Fruit fly (Drosophila melanogaster) whole organism, embryonic: Measurements from ENCODE around the gene CG9107.
A peak's percentile ranks its signal among the peaks of the same experiment; 100 is the strongest.

Experiments
- ATbp ChIP-seq: fragments of 200-800 bp; sonication (Bioruptor generic); optimal IDR thresholded peaks from 2 replicates; lab custom pipeline; 2017; ENCODE audit warnings: missing biosample characterization, mild to moderate bottlenecking, missing genetic modification characterization, missing genetic modification reagents
- Antp ChIP-seq: fragments of 200-800 bp; sonication (Bioruptor generic); optimal IDR thresholded peaks from 3 replicates; lab custom pipeline; 2016; ENCODE audit warnings: missing biosample characterization, missing genetic modification characterization
- Atf3 ChIP-seq: fragments of 200-800 bp; sonication (Bioruptor generic); optimal IDR thresholded peaks from 3 replicates; lab custom pipeline; 2016; ENCODE audit warnings: missing biosample characterization, missing genetic modification characterization
- B-H1 ChIP-seq: fragments of 200-800 bp; sonication (Bioruptor generic); IDR thresholded peaks from 3 replicates; pipeline ENCODE4 v1.3.6; 2022; ENCODE audit warnings: missing biosample characterization, missing genetic modification characterization
- B-H2 ChIP-seq: fragments of 200-800 bp; sonication (Bioruptor generic); optimal IDR thresholded peaks from 2 replicates; lab custom pipeline; 2018; ENCODE audit warnings: missing biosample characterization, mild to moderate bottlenecking, missing genetic modification characterization
- Bdp1 ChIP-seq: fragments of 200-800 bp; sonication (Bioruptor generic); optimal IDR thresholded peaks from 3 replicates; lab custom pipeline; 2016; ENCODE audit warnings: missing biosample characterization, missing genetic modification characterization
- BtbVII ChIP-seq: fragments of 200-800 bp; sonication (Bioruptor generic); optimal IDR thresholded peaks from 3 replicates; lab custom pipeline; 2017; ENCODE audit warnings: missing biosample characterization, mild to moderate bottlenecking, missing genetic modification characterization
- CG10209 ChIP-seq: fragments of 200-800 bp; sonication (Bioruptor generic); optimal IDR thresholded peaks from 3 replicates; lab custom pipeline; 2017; ENCODE audit warnings: missing biosample characterization, mild to moderate bottlenecking, missing genetic modification characterization, missing genetic modification reagents
- CG10267 ChIP-seq: fragments of 200-800 bp; sonication (Bioruptor generic); optimal IDR thresholded peaks from 2 replicates; lab custom pipeline; 2018; ENCODE audit warnings: missing biosample characterization, mild to moderate bottlenecking, missing genetic modification characterization, moderate library complexity
- CG11695 ChIP-seq: fragments of 200-800 bp; sonication (Bioruptor generic); IDR thresholded peaks from 3 replicates; pipeline ENCODE4 v1.3.6; 2022; ENCODE audit warnings: missing biosample characterization, missing genetic modification characterization
- CG12071 ChIP-seq: fragments of 200-800 bp; sonication (Bioruptor generic); optimal IDR thresholded peaks from 3 replicates; lab custom pipeline; 2018; ENCODE audit warnings: missing biosample characterization, mild to moderate bottlenecking, missing genetic modification characterization
- CG12744 ChIP-seq: fragments of 200-800 bp; sonication (Bioruptor generic); optimal IDR thresholded peaks from 2 replicates; lab custom pipeline; 2016; ENCODE audit warnings: missing biosample characterization, missing genetic modification characterization
- CG15073 ChIP-seq: fragments of 200-800 bp; sonication (Bioruptor generic); optimal IDR thresholded peaks from 2 replicates; lab custom pipeline; 2016; ENCODE audit warnings: missing biosample characterization, missing genetic modification characterization
- CG17359 ChIP-seq: fragments of 200-800 bp; sonication (Bioruptor generic); optimal IDR thresholded peaks from 3 replicates; lab custom pipeline; 2018; ENCODE audit warnings: missing biosample characterization, mild to moderate bottlenecking, missing genetic modification characterization, moderate library complexity
- CG17829 ChIP-seq: fragments of 200-800 bp; optimal IDR thresholded peaks from 2 replicates; lab custom pipeline; 2019; ENCODE audit warnings: missing biosample characterization, mild to moderate bottlenecking, missing genetic modification characterization, moderate library complexity
- CG17912 ChIP-seq: fragments of 200-800 bp; sonication (Bioruptor generic); optimal IDR thresholded peaks from 2 replicates; lab custom pipeline; 2018; ENCODE audit warnings: missing biosample characterization, mild to moderate bottlenecking, missing genetic modification characterization
- CG18619 ChIP-seq: fragments of 200-800 bp; sonication (Bioruptor generic); optimal IDR thresholded peaks from 3 replicates; lab custom pipeline; 2017; ENCODE audit warnings: missing biosample characterization, mild to moderate bottlenecking, missing genetic modification characterization
- CG31224 ChIP-seq: fragments of 200-800 bp; sonication (Bioruptor generic); IDR thresholded peaks from 2 replicates; pipeline ENCODE4 v1.3.6; 2022; ENCODE audit warnings: missing biosample characterization, missing genetic modification characterization
- CG34224 ChIP-seq: fragments of 200-800 bp; sonication (Bioruptor generic); IDR thresholded peaks from 3 replicates; pipeline ENCODE4 v1.3.6; 2022; ENCODE audit warnings: missing biosample characterization, missing genetic modification characterization; ENCODE audit not compliant: partially characterized antibody
- CG4854 ChIP-seq: fragments of 200-800 bp; sonication (Bioruptor generic); optimal IDR thresholded peaks from 2 replicates; lab custom pipeline; 2016; ENCODE audit warnings: missing biosample characterization, missing genetic modification characterization, inconsistent platforms
- CG6254 ChIP-seq: fragments of 200-800 bp; sonication (Bioruptor generic); optimal IDR thresholded peaks from 3 replicates; lab custom pipeline; 2017; ENCODE audit warnings: mild to moderate bottlenecking, missing biosample characterization, missing genetic modification reagents, missing genetic modification characterization
- CG6272 ChIP-seq: fragments of 200-800 bp; sonication (Bioruptor generic); IDR thresholded peaks from 2 replicates; pipeline ENCODE4 v1.3.6; 2022; ENCODE audit warnings: missing biosample characterization, missing genetic modification characterization
- CG6654 ChIP-seq: fragments of 200-800 bp; sonication (Bioruptor generic); optimal IDR thresholded peaks from 2 replicates; lab custom pipeline; 2017; ENCODE audit warnings: missing biosample characterization, mild to moderate bottlenecking, missing genetic modification characterization
- CG6854 ChIP-seq: fragments of 200-800 bp; sonication (Bioruptor generic); optimal IDR thresholded peaks from 3 replicates; lab custom pipeline; 2017; ENCODE audit warnings: missing biosample characterization, mild to moderate bottlenecking, missing genetic modification characterization
- CG7556 ChIP-seq: fragments of 200-800 bp; sonication (Bioruptor generic); optimal IDR thresholded peaks from 2 replicates; lab custom pipeline; 2017; ENCODE audit warnings: missing biosample characterization, mild to moderate bottlenecking, missing genetic modification characterization
- CG7928 ChIP-seq: fragments of 200-800 bp; sonication (Bioruptor generic); optimal IDR thresholded peaks from 2 replicates; lab custom pipeline; 2017; ENCODE audit warnings: missing biosample characterization, mild to moderate bottlenecking, missing genetic modification characterization
- CG8089 ChIP-seq: fragments of 200-800 bp; sonication (Bioruptor generic); optimal IDR thresholded peaks from 3 replicates; lab custom pipeline; 2016; ENCODE audit warnings: missing biosample characterization, missing genetic modification characterization
- CG9932 ChIP-seq: fragments of 200-800 bp; sonication (Bioruptor generic); IDR thresholded peaks from 2 replicates; pipeline ENCODE4 v1.3.6; 2022; ENCODE audit warnings: missing biosample characterization, missing genetic modification characterization
- CoRest ChIP-seq: fragments of 200-800 bp; sonication (Bioruptor generic); optimal IDR thresholded peaks from 3 replicates; lab custom pipeline; 2018; ENCODE audit warnings: missing biosample characterization, mild to moderate bottlenecking, missing genetic modification characterization, moderate library complexity
- MBD-R2 ChIP-seq: fragments of 200-800 bp; sonication (Bioruptor generic); IDR thresholded peaks from 2 replicates; pipeline ENCODE4 v1.3.6; 2022; ENCODE audit warnings: missing biosample characterization, missing genetic modification characterization
- MESR4 ChIP-seq: fragments of 200-800 bp; sonication (Bioruptor generic); optimal IDR thresholded peaks from 2 replicates; lab custom pipeline; 2018; ENCODE audit warnings: missing biosample characterization, mild to moderate bottlenecking, missing genetic modification characterization, moderate library complexity
- Sry-β ChIP-seq: fragments of 200-800 bp; sonication (Bioruptor generic); optimal IDR thresholded peaks from 2 replicates; lab custom pipeline; 2018; ENCODE audit warnings: missing biosample characterization, mild to moderate bottlenecking, missing genetic modification characterization, moderate library complexity
- ara ChIP-seq: fragments of 200-800 bp; sonication (Bioruptor generic); IDR thresholded peaks from 2 replicates; pipeline ENCODE4 v1.3.6; 2022; ENCODE audit warnings: missing biosample characterization, missing genetic modification characterization
- br ChIP-seq: fragments of >200 bp; optimal IDR thresholded peaks from 2 replicates; lab custom pipeline; 2017
- crol ChIP-seq: fragments of 200-800 bp; sonication (Bioruptor generic); IDR thresholded peaks from 2 replicates; pipeline ENCODE4 v1.3.6; 2022; ENCODE audit warnings: missing biosample characterization, missing genetic modification characterization
- emc ChIP-seq: fragments of 200-800 bp; sonication (Bioruptor generic); optimal IDR thresholded peaks from 2 replicates; lab custom pipeline; 2016; ENCODE audit warnings: missing biosample characterization, missing genetic modification characterization
- eve ChIP-seq, 2 experiments: fragments of >200 bp; optimal IDR thresholded peaks; 2 replicates each; lab custom pipeline; 2017; ENCODE audit warnings: missing biosample characterization in 2 of 2, missing genetic modification characterization in 2 of 2
- gfzf ChIP-seq: fragments of 200-800 bp; sonication (Bioruptor generic); optimal IDR thresholded peaks from 2 replicates; lab custom pipeline; 2016; ENCODE audit warnings: missing biosample characterization, mild to moderate bottlenecking, missing genetic modification characterization, moderate library complexity
- gsb-n ChIP-seq: fragments of 200-800 bp; sonication (Bioruptor generic); optimal IDR thresholded peaks from 3 replicates; lab custom pipeline; 2018; ENCODE audit warnings: missing biosample characterization, mild to moderate bottlenecking, missing genetic modification characterization
- ham ChIP-seq: fragments of 200-800 bp; sonication (Bioruptor generic); IDR thresholded peaks from 2 replicates; pipeline ENCODE4 v1.3.6; 2022; ENCODE audit warnings: missing biosample characterization, missing genetic modification characterization
- lilli ChIP-seq: fragments of 200-800 bp; sonication (Bioruptor generic); optimal IDR thresholded peaks from 3 replicates; lab custom pipeline; 2016; ENCODE audit warnings: missing biosample characterization, missing genetic modification characterization
- mam ChIP-seq: fragments of 200-800 bp; sonication (Bioruptor generic); optimal IDR thresholded peaks from 3 replicates; lab custom pipeline; 2016; ENCODE audit warnings: missing biosample characterization, missing genetic modification characterization
- onecut ChIP-seq: fragments of 200-800 bp; sonication (Bioruptor generic); IDR thresholded peaks from 2 replicates; pipeline ENCODE4 v1.3.6; 2022; ENCODE audit warnings: missing biosample characterization, missing genetic modification characterization
- pfk ChIP-seq: fragments of 200-800 bp; sonication (Bioruptor generic); optimal IDR thresholded peaks from 2 replicates; lab custom pipeline; 2018; ENCODE audit warnings: missing biosample characterization, mild to moderate bottlenecking, missing genetic modification characterization, moderate library complexity
- ro ChIP-seq: fragments of 200-800 bp; sonication (Bioruptor generic); IDR thresholded peaks from 2 replicates; pipeline ENCODE4 v1.3.6; 2022; ENCODE audit warnings: missing biosample characterization, missing genetic modification characterization
- sna ChIP-seq: fragments of 200-800 bp; sonication (Bioruptor generic); IDR thresholded peaks from 2 replicates; pipeline ENCODE4 v1.3.6; 2022; ENCODE audit warnings: missing biosample characterization, missing genetic modification characterization; ENCODE audit not compliant: partially characterized antibody
- unpg ChIP-seq: fragments of 200-800 bp; sonication (Bioruptor generic); optimal IDR thresholded peaks from 3 replicates; lab custom pipeline; 2018; ENCODE audit warnings: missing biosample characterization, mild to moderate bottlenecking, missing genetic modification characterization, moderate library complexity
- yki ChIP-seq: fragments of >200 bp; optimal IDR thresholded peaks from 3 replicates; lab custom pipeline; 2018
- z ChIP-seq: fragments of 200-800 bp; sonication (Bioruptor generic); IDR thresholded peaks from 3 replicates; pipeline ENCODE4 v1.3.6; 2022; ENCODE audit warnings: missing biosample characterization, missing genetic modification characterization
- zfh2 ChIP-seq: fragments of 200-800 bp; sonication (Bioruptor generic); optimal IDR thresholded peaks from 2 replicates; lab custom pipeline; 2016; ENCODE audit warnings: missing biosample characterization, missing genetic modification characterization

The CG9107 gene

DNA sequence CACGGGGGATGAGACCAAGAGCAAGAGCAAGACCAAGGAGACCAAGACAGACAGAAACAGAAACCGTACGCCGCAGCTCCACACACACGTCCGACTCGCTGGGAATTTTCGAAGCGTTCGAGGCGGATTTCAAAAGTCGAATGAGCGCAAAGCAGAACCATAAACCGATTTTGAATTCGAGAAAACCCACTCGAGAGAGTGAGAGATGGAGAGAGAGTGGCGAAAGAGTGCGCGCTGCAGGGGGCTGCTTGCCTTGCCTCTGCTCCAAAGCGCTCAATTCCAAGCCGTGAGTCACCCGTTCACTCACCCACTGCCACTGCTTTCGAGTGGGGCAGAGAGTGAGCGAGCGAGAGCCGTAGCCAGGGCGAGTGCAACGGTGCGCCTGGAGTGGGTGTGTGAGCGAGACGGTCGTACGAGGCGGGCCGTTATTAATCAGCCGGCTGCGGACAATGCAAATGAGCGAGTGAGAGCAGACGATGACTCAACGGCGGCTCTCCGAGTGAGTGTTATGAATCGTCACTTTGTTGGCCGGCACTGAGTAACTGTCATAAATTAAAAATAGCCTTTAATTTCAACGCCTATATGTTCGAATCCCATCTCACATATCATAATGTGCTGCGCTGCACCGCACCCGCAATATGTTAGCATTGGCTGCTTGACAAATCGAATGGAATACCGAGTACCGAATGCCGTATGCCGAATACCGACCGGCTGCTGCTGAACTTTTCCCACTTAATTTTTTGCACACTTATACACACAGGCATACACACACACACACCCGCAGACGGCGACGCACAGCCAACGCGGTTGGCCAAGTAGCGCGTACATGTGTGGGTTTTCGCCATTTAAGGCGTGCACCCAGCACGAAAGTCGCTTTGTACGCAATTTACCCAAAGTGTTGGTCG, 44.1 kb downstream of the CG9107 start (continued):
- TF ChIP-seq crol: no peak
- TF ChIP-seq ATbp: no peak
- TF ChIP-seq CoRest (tag; lab: Kevin White, UChicago): no peak
- no peak for TF ChIP-seq B-H1 (GFP tag; lab: Robert Waterston, UW)
- peak; percentile 42 for TF ChIP-seq pfk (GFP tag; lab: Kevin White, UChicago)
- TF ChIP-seq gsb-n (tag; lab: Kevin White, UChicago): peak; percentile 5
- no peak for TF ChIP-seq CG6254
- no peak for TF ChIP-seq eve (GFP tag; optimal IDR thresholded peaks at IDR 0.05; lab: Kevin White, UChicago)
- TF ChIP-seq ro (GFP tag; lab: Robert Waterston, UW): no peak
- TF ChIP-seq MESR4 (GFP tag; lab: Kevin White, UChicago): no peak
- peak; percentile 68 for TF ChIP-seq CG12071 (GFP tag; lab: Kevin White, UChicago)
- TF ChIP-seq yki (lab: Kevin White, UChicago): peak; percentile 48
- no peak for TF ChIP-seq emc (GFP tag; lab: Kevin White, UChicago)
- no peak for TF ChIP-seq CG31224 (GFP tag; lab: Robert Waterston, UW)
- no peak for TF ChIP-seq CG6654 (GFP tag; lab: Kevin White, UChicago)
- no peak for TF ChIP-seq z (GFP tag; lab: Robert Waterston, UW)
- peak; percentile 65 for TF ChIP-seq CG6854 (GFP tag; lab: Kevin White, UChicago)
- TF ChIP-seq MBD-R2 (GFP tag; lab: Robert Waterston, UW): no peak
- TF ChIP-seq ara (GFP tag; lab: Robert Waterston, UW): no peak
- no peak for TF ChIP-seq sna
- no peak for TF ChIP-seq CG34224 (GFP tag; lab: Robert Waterston, UW)
- no peak for TF ChIP-seq Bdp1 (GFP tag; lab: Kevin White, UChicago)
- no peak for TF ChIP-seq ham (GFP tag; lab: Robert Waterston, UW)
- TF ChIP-seq Sry-β (GFP tag; lab: Kevin White, UChicago): no peak
- TF ChIP-seq CG10267 (tag; lab: Kevin White, UChicago): peak; percentile 26
- TF ChIP-seq unpg: peak; percentile 19
- peak; percentile 5 for TF ChIP-seq CG17829 (tag; lab: Kevin White, UChicago)
- TF ChIP-seq CG11695 (GFP tag; lab: Robert Waterston, UW): no peak
- no peak for TF ChIP-seq CG18619 (GFP tag; lab: Kevin White, UChicago)
- no peak for TF ChIP-seq br (lab: Kevin White, UChicago)
- TF ChIP-seq CG7928 (GFP tag; lab: Kevin White, UChicago): no peak
- TF ChIP-seq onecut (GFP tag; lab: Robert Waterston, UW): peak; percentile 8; the same call in 1 of the 2 replicates
- no peak for TF ChIP-seq zfh2 (GFP tag; lab: Kevin White, UChicago)
- TF ChIP-seq Antp (GFP tag; lab: Kevin White, UChicago): no peak
- TF ChIP-seq CG15073 (GFP tag; lab: Kevin White, UChicago): no peak
- TF ChIP-seq CG4854 (GFP tag; lab: Kevin White, UChicago): no peak
- peak; percentile 44 for TF ChIP-seq CG17359
- no peak for TF ChIP-seq CG8089 (GFP tag; lab: Kevin White, UChicago)
- no peak for TF ChIP-seq CG17912 (GFP tag; lab: Kevin White, UChicago)
- peak; percentile 73 for TF ChIP-seq BtbVII (GFP tag; lab: Kevin White, UChicago)
- no peak for TF ChIP-seq CG6272 (GFP tag; lab: Robert Waterston, UW)
- TF ChIP-seq CG10209 (GFP tag; lab: Kevin White, UChicago): no peak
- no peak for TF ChIP-seq CG9932 (GFP tag; lab: Robert Waterston, UW)
- TF ChIP-seq CG12744: no peak
- TF ChIP-seq gfzf: no peak
- TF ChIP-seq lilli (GFP tag; lab: Kevin White, UChicago): peak; percentile 9
- peak; percentile 51 for TF ChIP-seq B-H2 (GFP tag; lab: Kevin White, UChicago)
- no peak for TF ChIP-seq mam (GFP tag; lab: Kevin White, UChicago)
- no peak for TF ChIP-seq Atf3 (GFP tag; lab: Kevin White, UChicago)
- no peak for TF ChIP-seq CG7556
